Worm (Caenorhabditis elegans): Measurements from ENCODE around the gene nkb-3.
A peak's percentile ranks its signal among the peaks of the same experiment; 100 is the strongest.

The nkb-3 gene

DNA sequence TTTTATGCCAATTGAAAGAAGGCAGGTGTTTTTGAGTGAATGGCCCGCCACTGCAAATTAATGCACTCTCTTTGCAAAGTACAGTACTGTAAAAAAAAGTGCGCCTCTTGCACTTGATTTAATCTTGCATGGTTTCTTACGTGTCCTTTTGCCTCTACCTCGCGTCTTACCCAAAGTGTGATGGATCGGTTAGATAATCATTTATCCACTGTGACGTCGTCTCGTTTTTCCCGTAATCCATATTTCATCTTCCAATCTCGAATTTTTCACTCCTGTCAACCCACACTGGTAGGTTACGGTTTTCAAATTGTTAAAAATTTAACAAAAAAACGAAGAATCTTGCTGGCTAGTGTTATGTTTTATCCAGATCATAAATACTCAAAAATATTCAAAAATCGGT lies 33.7 kb downstream of the nkb-3 start:
- TF ChIP-seq nhr-48 (tag; optimal IDR thresholded peaks at IDR 0.05) (peak; percentile 28), daf-16 (GFP tag; optimal IDR thresholded peaks at IDR 0.05) (no peak), daf-16 (tag; optimal IDR thresholded peaks at IDR 0.05) (no peak), unc-62 (GFP tag; optimal IDR thresholded peaks at IDR 0.05 in 1 of 2) (peak in 1 of 2 experiments; percentile 70), unc-62 (tag; optimal IDR thresholded peaks at IDR 0.05) (no peak), mxl-3 (GFP tag; optimal IDR thresholded peaks at IDR 0.05) (no peak), ceh-32 (tag; optimal IDR thresholded peaks at IDR 0.05; ENCODE audit: poor library complexity) (no peak), madf-5 (GFP tag; IDR thresholded peaks at IDR 0.05) (no peak), T20F7.1 (GFP tag; optimal IDR thresholded peaks at IDR 0.05) (no peak), nhr-6 (tag; optimal IDR thresholded peaks at IDR 0.05) (no peak)

DNA sequence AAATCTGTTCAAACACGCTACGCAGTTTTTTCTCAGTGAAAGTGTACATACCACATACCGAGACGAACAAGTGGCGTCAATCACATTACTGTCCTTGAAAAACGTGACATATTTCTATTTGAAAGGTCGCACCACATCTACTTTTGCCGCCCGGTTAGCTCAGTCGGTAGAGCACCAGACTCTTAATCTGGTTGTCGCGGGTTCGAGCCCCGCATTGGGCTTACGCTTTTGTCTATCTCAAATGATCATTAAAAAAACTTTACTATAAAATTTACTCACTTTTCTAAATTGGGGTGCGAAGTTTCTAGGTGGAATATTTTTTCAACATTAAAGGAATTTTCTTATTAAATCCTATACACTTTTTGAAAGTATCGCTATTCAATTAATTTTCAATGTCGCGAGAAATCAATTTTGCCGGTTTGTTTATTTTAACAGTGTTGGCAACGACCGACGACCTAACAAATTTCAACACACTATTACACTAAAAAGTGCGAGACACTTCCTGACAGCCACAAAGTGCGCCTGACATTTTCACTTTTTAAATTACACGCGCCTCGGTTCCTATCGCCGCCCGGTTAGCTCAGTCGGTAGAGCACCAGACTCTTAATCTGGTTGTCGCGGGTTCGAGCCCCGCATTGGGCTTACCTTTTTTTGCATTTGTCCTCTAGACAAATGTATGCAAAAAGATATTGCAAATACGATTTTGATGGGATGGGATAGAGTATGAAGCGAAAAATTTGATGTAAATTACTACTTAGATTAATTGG lies 40.0 kb downstream of the nkb-3 start:
- peak; percentile 30 to 82 for TF ChIP-seq daf-16 (GFP tag; optimal IDR thresholded peaks at IDR 0.05)
- TF ChIP-seq daf-16 (tag; optimal IDR thresholded peaks at IDR 0.05) = peak; percentile 36
- peak; percentile 56 for TF ChIP-seq ctbp-1 (GFP tag; IDR thresholded peaks at IDR 0.05)
- no peak for TF ChIP-seq ztf-11 (tag; optimal IDR thresholded peaks at IDR 0.05)
- no peak for TF ChIP-seq nhr-237 (tag; optimal IDR thresholded peaks at IDR 0.05)
- TF ChIP-seq rbr-2 (tag; optimal IDR thresholded peaks at IDR 0.05) = peak; percentile 19
- TF ChIP-seq ztf-7 (tag; optimal IDR thresholded peaks at IDR 0.05) = no peak
- TF ChIP-seq ZK337.2 (GFP tag; IDR thresholded peaks at IDR 0.05) = 0 out of 2 replicates have a peak, but pooled peaks have one; percentile 31
- peak; percentile 7 for TF ChIP-seq nhr-48 (tag; optimal IDR thresholded peaks at IDR 0.05)
- TF ChIP-seq hif-1 (tag; optimal IDR thresholded peaks at IDR 0.05) = peak in 1 of 2 experiments; percentile 44
- no peak for TF ChIP-seq sdz-12 (GFP tag; optimal IDR thresholded peaks at IDR 0.05)
- peak; percentile 92 for TF ChIP-seq lim-7 (GFP tag; IDR thresholded peaks at IDR 0.05)
- TF ChIP-seq R02D3.7 (tag; optimal IDR thresholded peaks at IDR 0.05) = no peak
- no peak for TF ChIP-seq nhr-11 (tag; optimal IDR thresholded peaks at IDR 0.05)
- no peak for TF ChIP-seq fos-1 (tag; optimal IDR thresholded peaks at IDR 0.05)
- TF ChIP-seq lin-29 (GFP tag; IDR thresholded peaks at IDR 0.05) = no peak
- TF ChIP-seq pha-4 (GFP tag; IDR thresholded peaks at IDR 0.05) = peak; percentile 57; the same call in 1 of the 2 replicates
- TF ChIP-seq pha-4 (tag; optimal IDR thresholded peaks at IDR 0.05) = no peak
- no peak for TF ChIP-seq zag-1 (tag; optimal IDR thresholded peaks at IDR 0.05)
- TF ChIP-seq gei-8 (GFP tag; optimal IDR thresholded peaks at IDR 0.05) = peak; percentile 59
- TF ChIP-seq ama-1 (optimal IDR thresholded peaks at IDR 0.05) = no peak
- peak; percentile 54 for TF ChIP-seq Y48G9A.11 (GFP tag; IDR thresholded peaks at IDR 0.05)
- no peak for TF ChIP-seq aly-2 (tag; optimal IDR thresholded peaks at IDR 0.05)
- TF ChIP-seq zfp-3 (GFP tag; conservative IDR thresholded peaks at IDR 0.05) = peak; percentile 24; the same call in 1 of the 2 replicates
- TF ChIP-seq madf-9 (GFP tag; conservative IDR thresholded peaks at IDR 0.05) = peak; percentile 84
- peak; percentile 42 for TF ChIP-seq nhr-102 (tag; optimal IDR thresholded peaks at IDR 0.05)
- no peak for TF ChIP-seq attf-4 (tag; optimal IDR thresholded peaks at IDR 0.05)
- no peak for TF ChIP-seq daf-8 (GFP tag; IDR thresholded peaks at IDR 0.05)
- no peak for TF ChIP-seq lin-39 (tag; optimal IDR thresholded peaks at IDR 0.05)
- 0 out of 2 replicates have a peak, but pooled peaks have one; percentile 61 for TF ChIP-seq D1046.2 (GFP tag; IDR thresholded peaks at IDR 0.05)
- no peak for TF ChIP-seq ces-1 (GFP tag; optimal IDR thresholded peaks at IDR 0.05)
- TF ChIP-seq dve-1 (tag; optimal IDR thresholded peaks at IDR 0.05; ENCODE audit: insufficient read depth) = no peak
- TF ChIP-seq Y75B8A.6 (GFP tag; IDR thresholded peaks at IDR 0.05) = no peak
- TF ChIP-seq ZK546.5 (tag; optimal IDR thresholded peaks at IDR 0.05) = no peak
- TF ChIP-seq nhr-111 (GFP tag; optimal IDR thresholded peaks at IDR 0.05) = no peak
- TF ChIP-seq nhr-42 (GFP tag; IDR thresholded peaks at IDR 0.05) = peak; percentile 55; the same call in 1 of the 2 replicates
- TF ChIP-seq lsy-2 (tag; optimal IDR thresholded peaks at IDR 0.05) = peak in 1 of 2 experiments; percentile 26
- no peak for TF ChIP-seq T20F7.1 (GFP tag; optimal IDR thresholded peaks at IDR 0.05)
- peak; percentile 51; the same call in 1 of the 2 replicates for TF ChIP-seq mxl-2 (GFP tag; conservative IDR thresholded peaks at IDR 0.05)
- no peak for TF ChIP-seq fkh-10 (GFP tag; optimal IDR thresholded peaks at IDR 0.05)
- peak; percentile 31; the same call in 1 of the 2 replicates for TF ChIP-seq ceh-20 (GFP tag; IDR thresholded peaks at IDR 0.05)
- TF ChIP-seq nhr-10 (tag; optimal IDR thresholded peaks at IDR 0.05) = no peak
- TF ChIP-seq pqm-1 (tag; optimal IDR thresholded peaks at IDR 0.05) = no peak
